Worm (Caenorhabditis elegans) whole organism, L4 larva: ENCODE data around the gene hphd-1.

Experiments
- F26F4.8 ChIP-seq: fragments of 200-800 bp; sonication (Bioruptor generic); conservative IDR thresholded peaks from 2 replicates; pipeline ENCODE4 v1.3.6; 2022; ENCODE audit warnings: missing genetic modification characterization, missing compliant biosample characterization
- F44E2.7 ChIP-seq: fragments of 200-800 bp; sonication (Bioruptor generic); IDR thresholded peaks from 2 replicates; pipeline ENCODE4 v2.1.2; 2022; ENCODE audit warnings: missing genetic modification characterization, missing compliant biosample characterization
- F49E8.2 ChIP-seq: sonication (generic microtip); optimal IDR thresholded peaks from 2 replicates; lab custom pipeline; 2016; ENCODE audit warnings: missing compliant biosample characterization, mild to moderate bottlenecking, missing genetic modification characterization, borderline replicate concordance
- T26A8.4 ChIP-seq: fragments of 200-800 bp; sonication (Bioruptor generic); IDR thresholded peaks from 2 replicates; pipeline ENCODE4 v1.3.6; 2022; ENCODE audit warnings: missing genetic modification characterization, missing compliant biosample characterization
- ZK546.5 ChIP-seq, 2 experiments: sonication (generic microtip); optimal IDR thresholded peaks; 2 replicates each; lab custom pipeline; 2017; ENCODE audit warnings: missing biosample characterization in 2 of 2, missing genetic modification characterization in 2 of 2
- arid-1 ChIP-seq: fragments of 200-800 bp; sonication (Bioruptor generic); conservative IDR thresholded peaks from 2 replicates; pipeline ENCODE4 v1.3.6; 2022; ENCODE audit warnings: missing genetic modification reagents, missing genetic modification characterization, missing compliant biosample characterization
- attf-4 ChIP-seq: sonication (generic microtip); optimal IDR thresholded peaks from 3 replicates; lab custom pipeline; 2017; ENCODE audit warnings: missing biosample characterization, missing genetic modification characterization
- ceh-44 ChIP-seq: fragments of 200-800 bp; sonication (Bioruptor generic); IDR thresholded peaks from 2 replicates; pipeline ENCODE4 v1.3.6; 2022; ENCODE audit warnings: missing genetic modification reagents, missing genetic modification characterization, missing compliant biosample characterization
- ceh-82 ChIP-seq: sonication (generic microtip); optimal IDR thresholded peaks from 2 replicates; lab custom pipeline; 2017; ENCODE audit warnings: missing biosample characterization, missing genetic modification characterization
- daf-16 ChIP-seq, 3 experiments: sonication (generic microtip); optimal IDR thresholded peaks; 2 replicates each; lab custom pipeline; 2016 to 2017; ENCODE audit warnings: missing genetic modification characterization in 3 of 3, missing genetic modification reagents in 3 of 3, mild to moderate bottlenecking in 2 of 3, missing compliant biosample characterization in 2 of 3, missing biosample characterization in 1 of 3, moderate library complexity in 1 of 3
- daf-19 ChIP-seq: fragments of 200-800 bp; sonication (Bioruptor generic); conservative IDR thresholded peaks from 2 replicates; pipeline ENCODE4 v1.3.6; 2022; ENCODE audit warnings: missing genetic modification characterization, missing compliant biosample characterization
- dmd-6 ChIP-seq: fragments of 200-800 bp; sonication (Bioruptor generic); IDR thresholded peaks from 2 replicates; pipeline ENCODE4 v1.3.6; 2022; ENCODE audit warnings: missing genetic modification reagents, missing genetic modification characterization, missing compliant biosample characterization
- dmd-8 ChIP-seq: fragments of 200-800 bp; sonication (Bioruptor generic); IDR thresholded peaks from 2 replicates; pipeline ENCODE4 v1.3.6; 2022; ENCODE audit warnings: missing genetic modification characterization, missing compliant biosample characterization
- dmd-9 ChIP-seq: fragments of 200-800 bp; sonication (Bioruptor generic); IDR thresholded peaks from 2 replicates; pipeline ENCODE4 v1.3.6; 2022; ENCODE audit warnings: missing genetic modification reagents, missing genetic modification characterization, missing compliant biosample characterization
- dpl-1 ChIP-seq: fragments of 150-350 bp; optimal IDR thresholded peaks from 2 replicates; lab custom pipeline; 2014; ENCODE audit warnings: missing biosample characterization, missing genetic modification reagents, missing genetic modification characterization
- duxl-1 ChIP-seq: sonication (generic microtip); optimal IDR thresholded peaks from 2 replicates; lab custom pipeline; 2016; ENCODE audit warnings: mild to moderate bottlenecking, missing genetic modification characterization, moderate library complexity, missing compliant biosample characterization; ENCODE audit not compliant: poor library complexity
- dve-1 ChIP-seq: sonication (generic microtip); optimal IDR thresholded peaks from 2 replicates; lab custom pipeline; 2017; ENCODE audit warnings: antibody characterized with exemption, mild to moderate bottlenecking, missing genetic modification characterization, missing compliant biosample characterization; ENCODE audit not compliant: insufficient read depth
- egl-27 ChIP-seq: sonication (generic microtip); optimal IDR thresholded peaks from 3 replicates; lab custom pipeline; 2017; ENCODE audit warnings: missing biosample characterization, missing genetic modification reagents, missing genetic modification characterization
- egl-43 ChIP-seq: fragments of 200-800 bp; sonication (Bioruptor generic); IDR thresholded peaks from 2 replicates; pipeline ENCODE4 v1.3.6; 2022; ENCODE audit warnings: missing genetic modification reagents, missing genetic modification characterization, missing compliant biosample characterization
- fkh-10 ChIP-seq: fragments of 150-350 bp; optimal IDR thresholded peaks from 2 replicates; lab custom pipeline; 2014; ENCODE audit warnings: missing biosample characterization, missing genetic modification reagents, missing genetic modification characterization
- fos-1 ChIP-seq: fragments of 150-350 bp; optimal IDR thresholded peaks from 2 replicates; lab custom pipeline; 2014; ENCODE audit warnings: missing biosample characterization, missing genetic modification characterization
- gei-8 ChIP-seq: fragments of 200-800 bp; sonication (Bioruptor generic); optimal IDR thresholded peaks from 2 replicates; lab custom pipeline; 2018; ENCODE audit warnings: mild to moderate bottlenecking, missing genetic modification characterization, missing compliant biosample characterization
- hif-1 ChIP-seq, 2 experiments: sonication (generic microtip); optimal IDR thresholded peaks; 2 replicates each; lab custom pipeline; 2016 to 2017; ENCODE audit warnings: missing compliant biosample characterization in 2 of 2, missing genetic modification characterization in 2 of 2, missing genetic modification reagents in 2 of 2, missing genotype in 2 of 2, mild to moderate bottlenecking in 1 of 2
- jun-1 ChIP-seq: fragments of 150-350 bp; optimal IDR thresholded peaks from 2 replicates; lab custom pipeline; 2014; ENCODE audit warnings: missing biosample characterization, missing genetic modification reagents, missing genetic modification characterization
- lin-13 ChIP-seq: fragments of 150-350 bp; optimal IDR thresholded peaks from 2 replicates; lab custom pipeline; 2014; ENCODE audit warnings: missing biosample characterization, missing genetic modification reagents, missing genetic modification characterization
- lin-15B ChIP-seq: fragments of 150-350 bp; sonication (generic microtip); optimal IDR thresholded peaks from 3 replicates; lab custom pipeline; 2014; ENCODE audit warnings: missing biosample characterization, missing genetic modification characterization
- madf-9 ChIP-seq: fragments of 200-800 bp; sonication (Bioruptor generic); conservative IDR thresholded peaks from 2 replicates; pipeline ENCODE4 v1.3.6; 2022; ENCODE audit warnings: missing genetic modification reagents, missing genetic modification characterization, missing compliant biosample characterization
- mdl-1 ChIP-seq, 2 experiments: fragments of 150-350 bp in 1 of 2; sonication (generic microtip) in 1 of 2; optimal IDR thresholded peaks; 2 replicates each; lab custom pipeline; 2014 to 2017; ENCODE audit warnings: missing biosample characterization in 2 of 2, missing genetic modification characterization in 2 of 2
- nhr-10 ChIP-seq: fragments of 150-350 bp; optimal IDR thresholded peaks from 2 replicates; lab custom pipeline; 2014; ENCODE audit warnings: missing biosample characterization, missing genetic modification characterization
- nhr-102 ChIP-seq: sonication (generic microtip); optimal IDR thresholded peaks from 2 replicates; lab custom pipeline; 2016; ENCODE audit warnings: mild to moderate bottlenecking, missing genetic modification characterization, moderate library complexity, missing compliant biosample characterization
- nhr-11 ChIP-seq: fragments of 150-350 bp; optimal IDR thresholded peaks from 2 replicates; lab custom pipeline; 2014; ENCODE audit warnings: missing biosample characterization, missing genetic modification characterization
- nhr-237 ChIP-seq: sonication (generic microtip); optimal IDR thresholded peaks from 2 replicates; lab custom pipeline; 2017; ENCODE audit warnings: missing biosample characterization, missing genetic modification characterization
- nhr-25 ChIP-seq: sonication (generic microtip); optimal IDR thresholded peaks from 2 replicates; lab custom pipeline; 2017; ENCODE audit warnings: missing genetic modification characterization, mild to moderate bottlenecking, missing compliant biosample characterization, antibody characterized with exemption, moderate library complexity, borderline replicate concordance; ENCODE audit not compliant: insufficient read depth
- nhr-42 ChIP-seq: fragments of 200-800 bp; sonication (Bioruptor generic); IDR thresholded peaks from 2 replicates; pipeline ENCODE4 v1.3.6; 2022; ENCODE audit warnings: missing genetic modification characterization, missing compliant biosample characterization
- nhr-6 ChIP-seq: fragments of 150-350 bp; optimal IDR thresholded peaks from 2 replicates; lab custom pipeline; 2014; ENCODE audit warnings: missing biosample characterization, missing genetic modification characterization
- nhr-77 ChIP-seq: fragments of 150-350 bp; optimal IDR thresholded peaks from 2 replicates; lab custom pipeline; 2014; ENCODE audit warnings: missing biosample characterization, missing genetic modification characterization
- rbr-2 ChIP-seq: sonication (generic microtip); optimal IDR thresholded peaks from 2 replicates; lab custom pipeline; 2016; ENCODE audit warnings: missing genotype, missing genetic modification characterization, missing compliant biosample characterization
- sdz-12 ChIP-seq: fragments of 200-800 bp; sonication (Bioruptor generic); optimal IDR thresholded peaks from 2 replicates; lab custom pipeline; 2018; ENCODE audit warnings: mild to moderate bottlenecking, missing genetic modification characterization, missing compliant biosample characterization
- snpc-1.2 ChIP-seq: fragments of 200-800 bp; sonication (Bioruptor generic); IDR thresholded peaks from 2 replicates; pipeline ENCODE4 v1.3.6; 2022; ENCODE audit warnings: missing genetic modification reagents, missing genetic modification characterization, missing compliant biosample characterization
- spr-1 ChIP-seq: sonication (generic microtip); optimal IDR thresholded peaks from 2 replicates; lab custom pipeline; 2016; ENCODE audit warnings: mild to moderate bottlenecking, missing genetic modification characterization, missing compliant biosample characterization
- tag-97 ChIP-seq: fragments of 200-800 bp; sonication (Bioruptor generic); IDR thresholded peaks from 2 replicates; pipeline ENCODE4 v1.3.6; 2022; ENCODE audit warnings: missing genetic modification characterization, missing compliant biosample characterization
- tra-1 ChIP-seq: fragments of 200-800 bp; sonication (Bioruptor generic); IDR thresholded peaks from 2 replicates; pipeline ENCODE4 v1.3.6; 2022; ENCODE audit warnings: missing genetic modification reagents, missing genetic modification characterization, missing compliant biosample characterization
- unc-39 ChIP-seq: sonication (generic microtip); optimal IDR thresholded peaks from 2 replicates; lab custom pipeline; 2017; ENCODE audit warnings: missing biosample characterization, missing genetic modification characterization
- zfp-2 ChIP-seq: sonication (generic microtip); optimal IDR thresholded peaks from 2 replicates; lab custom pipeline; 2016; ENCODE audit warnings: mild to moderate bottlenecking, missing genetic modification characterization, missing compliant biosample characterization
- zip-2 ChIP-seq: fragments of 150-350 bp; optimal IDR thresholded peaks from 2 replicates; lab custom pipeline; 2014; ENCODE audit warnings: missing biosample characterization, missing genetic modification characterization
- ztf-7 ChIP-seq: fragments of 150-350 bp; optimal IDR thresholded peaks from 2 replicates; lab custom pipeline; 2014; ENCODE audit warnings: missing biosample characterization, missing genetic modification characterization

Gene hphd-1

ce11 chrII:12953297-12953696, 43.1 kb downstream of the hphd-1 start (continued):
- TF ChIP-seq daf-16 (GFP tag; optimal IDR thresholded peaks at IDR 0.05; lab: Kevin White, UChicago), result peak in 1 of 2 experiments; percentile 61
- peak; percentile 92 for TF ChIP-seq daf-16 (tag; optimal IDR thresholded peaks at IDR 0.05; lab: Kevin White, UChicago)
- TF ChIP-seq dve-1 (tag; lab: Kevin White, UChicago), result peak; percentile 58
- peak; percentile 39 for TF ChIP-seq nhr-11 (tag; lab: Kevin White, UChicago)
- TF ChIP-seq jun-1, result no peak
- TF ChIP-seq hif-1 (tag; optimal IDR thresholded peaks at IDR 0.05; lab: Kevin White, UChicago), result no peak
- TF ChIP-seq nhr-237, result no peak
- TF ChIP-seq nhr-42, result no peak
- TF ChIP-seq sdz-12 (GFP tag; lab: Kevin White, UChicago), result no peak
- TF ChIP-seq ztf-7, result no peak
- no peak for TF ChIP-seq nhr-10 (tag; lab: Kevin White, UChicago)
- TF ChIP-seq mdl-1 (tag; optimal IDR thresholded peaks at IDR 0.05; lab: Kevin White, UChicago), result peak in 1 of 2 experiments; percentile 29
- no peak for TF ChIP-seq tra-1 (GFP tag; lab: Robert Waterston, UW)
- TF ChIP-seq nhr-25 (tag; lab: Kevin White, UChicago), result no peak
- no peak for TF ChIP-seq zfp-2 (tag; lab: Kevin White, UChicago)
- TF ChIP-seq egl-27 (tag; lab: Kevin White, UChicago), result no peak
- no peak for TF ChIP-seq lin-15B
- TF ChIP-seq dpl-1 (GFP tag; lab: Kevin White, UChicago), result no peak
- no peak for TF ChIP-seq egl-43 (GFP tag; lab: Robert Waterston, UW)
- TF ChIP-seq nhr-6 (tag; lab: Kevin White, UChicago), result no peak

DNA sequence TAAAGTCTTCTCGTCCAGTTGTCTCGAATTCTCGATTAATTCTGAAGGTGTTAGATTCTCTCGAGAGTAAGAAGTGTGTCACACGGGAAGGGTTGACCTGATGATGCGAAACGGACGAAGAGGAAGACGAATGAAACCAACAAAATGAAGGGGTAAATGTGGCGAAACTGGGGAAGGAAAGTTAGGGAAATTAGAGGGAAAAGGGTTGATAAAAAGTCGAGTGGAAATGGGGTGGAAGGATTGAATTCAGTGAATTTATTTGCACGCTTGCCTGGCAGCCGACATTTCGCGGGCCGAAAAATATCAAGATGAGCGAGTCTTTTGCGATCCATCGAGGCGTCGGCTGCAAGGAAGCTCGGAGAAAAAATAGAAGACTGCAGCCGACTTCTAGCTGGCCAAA, 48.2 kb downstream of the hphd-1 start, which contains the start of gene F58G1.7:
Gene F58G1.7, minus strand, starts transcription at position 101 of the 400 bp plus-strand sequence.
- TF ChIP-seq F26F4.8 (GFP tag; lab: Robert Waterston, UW) (no peak), arid-1 (no peak), lin-15B (no peak), dpl-1 (GFP tag; lab: Kevin White, UChicago) (no peak), attf-4 (tag; lab: Kevin White, UChicago) (no peak), dmd-8 (no peak), duxl-1 (tag; lab: Kevin White, UChicago) (no peak), F44E2.7 (GFP tag; lab: Robert Waterston, UW) (no peak), T26A8.4 (GFP tag; lab: Robert Waterston, UW) (no peak), fkh-10 (GFP tag; lab: Kevin White, UChicago) (no peak), ceh-44 (GFP tag; lab: Robert Waterston, UW) (no peak), ceh-82 (tag; lab: Kevin White, UChicago) (no peak), zfp-2 (tag; lab: Kevin White, UChicago) (no peak), snpc-1.2 (GFP tag; lab: Robert Waterston, UW) (no peak), dmd-6 (GFP tag; lab: Robert Waterston, UW) (no peak), nhr-77 (tag; lab: Kevin White, UChicago) (no peak), madf-9 (GFP tag; lab: Robert Waterston, UW) (no peak), unc-39 (tag; lab: Kevin White, UChicago) (no peak)

DNA sequence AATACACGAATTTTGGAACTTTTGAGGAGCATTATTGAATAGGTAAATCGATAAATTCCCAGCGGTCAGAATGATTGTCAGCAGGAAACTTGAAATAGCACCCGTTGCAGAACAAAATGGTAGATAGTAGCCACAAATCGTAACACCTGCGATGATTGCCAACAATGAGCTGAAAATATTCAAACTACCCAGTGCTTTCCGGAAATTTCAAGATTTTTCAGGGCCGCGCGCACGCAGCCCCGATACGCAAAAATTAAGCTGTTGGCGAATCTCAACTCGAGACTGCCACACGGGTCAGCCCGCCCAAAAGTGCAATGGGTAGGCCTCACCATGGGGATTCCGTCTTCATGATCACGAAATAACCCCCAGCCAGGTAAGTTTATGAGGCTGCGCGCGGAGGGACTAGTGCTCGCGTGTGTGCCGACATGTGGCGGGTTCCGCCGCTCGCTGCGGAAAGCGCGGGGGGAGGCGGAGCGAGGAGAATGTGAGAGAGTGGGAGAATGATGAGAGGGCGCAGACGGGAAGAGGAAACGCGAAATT, 51.7 kb downstream of the hphd-1 start:
- TF ChIP-seq nhr-102 (peak; percentile 96), zfp-2 (tag; lab: Kevin White, UChicago) (peak; percentile 83), nhr-25 (tag; lab: Kevin White, UChicago) (peak; percentile 77), F26F4.8 (GFP tag; lab: Robert Waterston, UW) (no peak), lin-13 (GFP tag; lab: Kevin White, UChicago) (peak; percentile 88), spr-1 (tag; lab: Kevin White, UChicago) (peak; percentile 94), tra-1 (GFP tag; lab: Robert Waterston, UW) (peak; percentile 91), gei-8 (GFP tag; lab: Kevin White, UChicago) (peak; percentile 90), fos-1 (peak; percentile 18), hif-1 (tag; optimal IDR thresholded peaks at IDR 0.05; lab: Kevin White, UChicago) (peak; percentile 70 to 81), rbr-2 (peak; percentile 88), F49E8.2 (peak; percentile 94), nhr-77 (tag; lab: Kevin White, UChicago) (peak; percentile 85), daf-19 (peak; percentile 96), nhr-6 (tag; lab: Kevin White, UChicago) (peak; percentile 87), ZK546.5 (tag; optimal IDR thresholded peaks at IDR 0.05; lab: Kevin White, UChicago) (no peak), dmd-9 (GFP tag; lab: Robert Waterston, UW) (peak; percentile 89), nhr-11 (tag; lab: Kevin White, UChicago) (peak; percentile 60), zip-2 (peak; percentile 76), tag-97 (no peak), arid-1 (peak; percentile 86)
